Worm (Caenorhabditis elegans) whole organism, L2 larva: ENCODE results near the gene R03H10.5.

Experiments used
- C34F6.9 ChIP-seq: fragments of 150-350 bp; optimal IDR thresholded peaks from 2 replicates; lab custom pipeline; 2014; ENCODE audit warnings: missing biosample characterization, missing genetic modification characterization
- R02D3.7 ChIP-seq: fragments of 150-350 bp; optimal IDR thresholded peaks from 2 replicates; lab custom pipeline; 2014; ENCODE audit warnings: missing biosample characterization, missing genetic modification characterization
- ZK546.5 ChIP-seq: sonication (generic microtip); optimal IDR thresholded peaks from 2 replicates; lab custom pipeline; 2017; ENCODE audit warnings: missing biosample characterization, missing genetic modification characterization
- alr-1 ChIP-seq: fragments of 150-350 bp; optimal IDR thresholded peaks from 2 replicates; lab custom pipeline; 2014; ENCODE audit warnings: missing biosample characterization, missing genetic modification characterization
- aly-2 ChIP-seq: fragments of 150-350 bp; optimal IDR thresholded peaks from 2 replicates; lab custom pipeline; 2014; ENCODE audit warnings: missing biosample characterization, missing genetic modification characterization
- ama-1 ChIP-seq: fragments of 150-350 bp; optimal IDR thresholded peaks from 2 replicates; lab custom pipeline; 2018; ENCODE audit warnings: inconsistent platforms
- ceh-16 ChIP-seq: fragments of 150-350 bp; optimal IDR thresholded peaks from 2 replicates; lab custom pipeline; 2014; ENCODE audit warnings: missing biosample characterization, missing genetic modification characterization
- ceh-82 ChIP-seq: fragments of 150-350 bp; optimal IDR thresholded peaks from 2 replicates; lab custom pipeline; 2014; ENCODE audit warnings: missing biosample characterization, missing genetic modification characterization
- crh-2 ChIP-seq: sonication (generic microtip); optimal IDR thresholded peaks from 2 replicates; lab custom pipeline; 2017; ENCODE audit warnings: missing biosample characterization, missing genetic modification characterization
- egl-27 ChIP-seq: sonication (generic microtip); optimal IDR thresholded peaks from 3 replicates; lab custom pipeline; 2017; ENCODE audit warnings: missing biosample characterization, missing genetic modification reagents, missing genetic modification characterization
- elt-1 ChIP-seq: fragments of 150-350 bp; optimal IDR thresholded peaks from 2 replicates; lab custom pipeline; 2014; ENCODE audit warnings: missing biosample characterization, missing genetic modification characterization
- elt-3 ChIP-seq: sonication (generic microtip); optimal IDR thresholded peaks from 2 replicates; lab custom pipeline; 2017; ENCODE audit warnings: missing biosample characterization, missing genetic modification characterization
- gmeb-1 ChIP-seq: fragments of 150-350 bp; optimal IDR thresholded peaks from 2 replicates; lab custom pipeline; 2014; ENCODE audit warnings: missing biosample characterization, missing genetic modification characterization
- lin-11 ChIP-seq: fragments of 150-350 bp; sonication (generic microtip); optimal IDR thresholded peaks from 2 replicates; lab custom pipeline; 2014; ENCODE audit warnings: missing biosample characterization, missing genetic modification characterization, inconsistent platforms, mixed read lengths
- lin-13 ChIP-seq: fragments of 150-350 bp; optimal IDR thresholded peaks from 2 replicates; lab custom pipeline; 2014; ENCODE audit warnings: missing biosample characterization, missing genetic modification reagents, missing genetic modification characterization
- lin-39 ChIP-seq: fragments of 150-350 bp; optimal IDR thresholded peaks from 2 replicates; lab custom pipeline; 2014; ENCODE audit warnings: missing biosample characterization, missing genetic modification reagents, missing genetic modification characterization
- lsy-2 ChIP-seq, 2 experiments: fragments of 150-350 bp in 1 of 2; sonication (generic microtip) in 1 of 2; optimal IDR thresholded peaks; 2 replicates each; lab custom pipeline; 2014 to 2017; ENCODE audit warnings: missing biosample characterization in 2 of 2, missing genetic modification characterization in 2 of 2
- mab-5 ChIP-seq: fragments of 150-350 bp; optimal IDR thresholded peaks from 2 replicates; lab custom pipeline; 2014; ENCODE audit warnings: missing biosample characterization, missing genetic modification characterization
- nhr-10 ChIP-seq: sonication (generic microtip); optimal IDR thresholded peaks from 2 replicates; lab custom pipeline; 2017; ENCODE audit warnings: missing biosample characterization, missing genetic modification characterization
- nhr-11 ChIP-seq: fragments of 150-350 bp; optimal IDR thresholded peaks from 2 replicates; lab custom pipeline; 2014; ENCODE audit warnings: missing biosample characterization, missing genetic modification characterization
- nhr-23 ChIP-seq: fragments of 150-350 bp; optimal IDR thresholded peaks from 2 replicates; lab custom pipeline; 2014; ENCODE audit warnings: missing biosample characterization, missing genetic modification reagents, missing genetic modification characterization
- peb-1 ChIP-seq: fragments of 150-350 bp; optimal IDR thresholded peaks from 2 replicates; lab custom pipeline; 2014; ENCODE audit warnings: missing biosample characterization, missing genetic modification characterization
- sem-4 ChIP-seq: fragments of 150-350 bp; optimal IDR thresholded peaks from 2 replicates; lab custom pipeline; 2014; ENCODE audit warnings: missing biosample characterization, missing genetic modification reagents, missing genetic modification characterization
- skn-1 ChIP-seq: sonication (generic microtip); optimal IDR thresholded peaks from 2 replicates; lab custom pipeline; 2017; ENCODE audit warnings: missing biosample characterization, missing genetic modification characterization
- sma-3 ChIP-seq: sonication (generic microtip); optimal IDR thresholded peaks from 2 replicates; lab custom pipeline; 2016; ENCODE audit warnings: missing genetic modification reagents, missing genetic modification characterization, missing compliant biosample characterization
- sma-9 ChIP-seq, 2 experiments: fragments of 150-350 bp in 1 of 2; sonication (generic microtip) in 1 of 2; optimal IDR thresholded peaks; 2 replicates each; lab custom pipeline; 2014 to 2016; ENCODE audit warnings: missing genetic modification characterization in 2 of 2, mild to moderate bottlenecking in 1 of 2, missing biosample characterization in 1 of 2, missing compliant biosample characterization in 1 of 2, missing genetic modification reagents in 1 of 2, moderate library complexity in 1 of 2
- snpc-4 ChIP-seq: fragments of 150-350 bp; optimal IDR thresholded peaks from 2 replicates; lab custom pipeline; 2014; ENCODE audit warnings: missing biosample characterization, missing genetic modification characterization
- unc-55 ChIP-seq: fragments of 150-350 bp; sonication (generic microtip); optimal IDR thresholded peaks from 3 replicates; lab custom pipeline; 2014; ENCODE audit warnings: missing biosample characterization, missing genetic modification reagents, missing genetic modification characterization
- zag-1 ChIP-seq: fragments of 150-350 bp; optimal IDR thresholded peaks from 2 replicates; lab custom pipeline; 2014; ENCODE audit warnings: missing biosample characterization, missing genetic modification characterization
- ztf-1 ChIP-seq: fragments of 200-800 bp; sonication (Bioruptor generic); conservative IDR thresholded peaks from 2 replicates; pipeline ENCODE4 v1.3.6; 2022; ENCODE audit warnings: missing genetic modification characterization, missing compliant biosample characterization
- ztf-4 ChIP-seq: fragments of 150-350 bp; optimal IDR thresholded peaks from 2 replicates; lab custom pipeline; 2014; ENCODE audit warnings: missing biosample characterization, missing genetic modification characterization

The R03H10.5 gene

DNA sequence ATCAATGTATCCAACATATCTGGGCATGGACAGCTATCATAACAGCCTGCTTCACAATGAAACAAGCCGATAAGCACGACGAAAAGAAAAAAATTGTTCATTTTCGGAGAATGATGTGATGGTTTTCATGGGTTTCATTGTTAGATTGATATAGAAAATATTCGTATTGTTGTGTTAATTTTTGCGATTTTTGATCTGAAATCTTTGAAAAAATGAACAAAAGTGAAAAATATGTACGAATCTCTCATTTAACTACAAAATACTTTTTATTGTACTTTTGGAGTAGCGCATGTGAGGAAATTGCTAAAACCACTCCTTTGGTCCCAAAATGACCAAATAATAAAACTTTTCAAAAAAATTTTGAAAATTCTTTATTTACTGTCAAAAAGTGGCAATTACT is at the start of gene R03H10.5:
TSS of gene R03H10.5 (minus strand) at position 101 of the 400 bp plus-strand sequence.
- TF ChIP-seq ztf-1, result no peak
- TF ChIP-seq ztf-4 (tag; lab: Kevin White, UChicago), result no peak
- TF ChIP-seq lsy-2 (tag; optimal IDR thresholded peaks at IDR 0.05; lab: Kevin White, UChicago), result no peak
- no peak for TF ChIP-seq sma-9 (GFP tag; optimal IDR thresholded peaks at IDR 0.05; lab: Kevin White, UChicago)
- TF ChIP-seq sma-9 (tag; optimal IDR thresholded peaks at IDR 0.05; lab: Kevin White, UChicago), result no peak
- no peak for TF ChIP-seq C34F6.9

DNA sequence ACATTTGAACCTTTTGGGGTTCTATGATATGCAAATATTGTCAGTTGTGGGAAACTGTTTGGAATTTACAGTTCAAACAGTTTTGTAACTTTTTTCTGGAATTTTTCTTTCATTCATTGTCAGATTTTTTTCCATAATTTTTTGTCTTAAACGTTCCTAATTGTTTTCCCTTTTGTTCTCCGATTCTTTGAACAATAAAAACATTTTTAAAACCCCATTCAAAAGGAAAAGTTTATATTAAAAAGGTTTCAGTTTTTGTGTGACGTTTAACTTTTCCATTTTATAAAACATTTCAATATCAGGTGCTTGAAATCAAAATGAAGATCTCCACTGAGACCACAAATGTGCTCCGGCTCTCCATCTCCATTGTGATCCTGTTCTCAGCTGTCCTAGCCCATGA is 48.7 kb upstream of the R03H10.5 start, which contains the start of gene F31D5.1:
TSS of gene F31D5.1 (plus strand) at position 301 of the 400 bp plus-strand sequence.
- TF ChIP-seq sma-3 (GFP tag; lab: Kevin White, UChicago), result no peak
- no peak for TF ChIP-seq elt-3 (tag; lab: Kevin White, UChicago)

DNA sequence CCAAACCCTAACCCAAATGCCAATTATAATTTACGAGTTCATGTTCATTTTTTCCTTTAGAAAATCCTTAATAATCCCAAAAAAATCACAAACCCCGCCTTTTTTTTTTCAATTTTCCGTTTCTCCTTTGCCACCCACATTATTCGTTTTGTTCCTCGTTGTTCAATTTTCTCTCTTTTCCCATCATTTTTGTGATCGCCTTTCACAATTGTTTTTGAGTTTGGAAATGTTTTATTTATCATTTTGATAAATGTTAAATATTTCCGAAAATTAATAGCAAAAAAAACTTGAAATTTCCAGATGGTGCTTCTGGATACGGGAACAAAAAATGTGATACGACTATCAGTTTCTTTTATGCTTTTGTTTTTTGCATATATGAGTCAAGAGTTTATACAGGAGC is 44.9 kb upstream of the R03H10.5 start, which contains the start of gene F31D5.2:
TSS of gene F31D5.2 (plus strand) at position 301 of the 400 bp plus-strand sequence.
- TF ChIP-seq gmeb-1 (tag; lab: Kevin White, UChicago), result no peak
- no peak for TF ChIP-seq nhr-11 (tag; lab: Kevin White, UChicago)
- TF ChIP-seq peb-1 (tag; lab: Kevin White, UChicago), result no peak
- no peak for TF ChIP-seq elt-1 (tag; lab: Kevin White, UChicago)
- TF ChIP-seq lin-11 (tag; lab: Kevin White, UChicago), result no peak
- TF ChIP-seq, all 48 proteins: peak for 0

DNA sequence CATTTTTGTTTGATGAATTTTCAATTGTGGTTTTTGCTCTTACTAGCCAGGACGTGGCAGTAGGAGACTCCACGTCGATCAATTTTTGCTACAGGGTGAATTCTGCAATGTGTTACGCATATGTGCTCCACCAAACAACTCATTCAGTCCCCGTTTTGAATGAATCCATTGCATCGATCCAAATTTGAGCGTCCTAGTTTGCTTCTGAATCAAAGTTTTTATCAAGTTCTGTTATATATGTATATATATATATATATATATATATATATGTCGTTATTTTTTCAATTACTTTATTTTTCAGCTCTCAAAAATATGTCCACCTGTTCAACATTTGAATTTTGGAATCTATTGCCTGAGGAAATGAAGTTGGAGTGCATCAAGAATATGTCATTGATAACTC is 40.7 kb upstream of the R03H10.5 start, which contains the start of gene F31D5.7:
TSS of gene F31D5.7 (plus strand) at position 301 of the 400 bp plus-strand sequence.
- no peak for TF ChIP-seq nhr-10 (tag; lab: Kevin White, UChicago)
- no peak for TF ChIP-seq aly-2 (tag; lab: Kevin White, UChicago)
- no peak for TF ChIP-seq zag-1 (tag; lab: Kevin White, UChicago)
- no peak for TF ChIP-seq unc-55 (GFP tag; lab: Kevin White, UChicago)
- TF ChIP-seq ceh-16 (tag; lab: Kevin White, UChicago), result no peak
- no peak for TF ChIP-seq peb-1 (tag; lab: Kevin White, UChicago)
- no peak for TF ChIP-seq lin-39
- TF ChIP-seq sem-4 (tag; lab: Kevin White, UChicago), result no peak
- TF ChIP-seq snpc-4 (tag; lab: Kevin White, UChicago), result no peak
- no peak for TF ChIP-seq elt-3 (tag; lab: Kevin White, UChicago)
- TF ChIP-seq ZK546.5 (tag; lab: Kevin White, UChicago), result no peak

DNA sequence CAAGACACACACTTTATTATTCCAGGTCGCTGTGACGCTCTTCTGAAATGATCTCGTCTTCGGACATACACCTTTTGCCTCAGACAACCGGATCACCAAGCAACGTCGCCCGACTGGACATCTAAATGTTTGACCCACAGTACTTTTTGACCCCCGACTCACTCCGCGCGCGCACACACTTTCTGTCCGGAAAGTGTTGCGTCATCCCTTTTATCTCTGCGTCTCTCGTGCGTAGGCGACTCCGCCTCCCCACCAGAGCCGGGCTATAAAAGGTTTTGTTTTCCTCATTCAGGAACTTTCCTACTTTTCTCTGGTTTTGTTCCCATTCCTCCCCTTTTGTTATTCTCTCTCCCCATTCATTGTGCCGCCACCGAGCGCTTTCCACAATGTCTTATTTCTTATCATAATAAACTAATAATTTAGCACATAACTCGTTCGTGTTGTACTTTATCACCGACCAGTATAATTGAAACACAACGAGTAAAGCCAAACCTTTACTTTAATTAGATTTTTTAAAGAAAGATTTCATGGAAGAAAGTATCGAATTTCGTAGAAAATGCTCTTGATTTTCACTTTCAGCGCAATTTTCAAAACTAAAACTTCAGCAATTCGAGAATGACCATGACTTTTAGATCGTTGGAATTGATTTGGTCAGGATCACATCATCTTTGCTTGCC is 38.8 kb upstream of the R03H10.5 start, which contains the start of gene F31D5.6:
TSS of gene F31D5.6 (plus strand) at position 627 of the 677 bp plus-strand sequence.
- TF ChIP-seq ceh-82 (tag; lab: Kevin White, UChicago), result no peak
- no peak for TF ChIP-seq lin-39
- no peak for TF ChIP-seq sma-9 (GFP tag; optimal IDR thresholded peaks at IDR 0.05; lab: Kevin White, UChicago)
- no peak for TF ChIP-seq sma-9 (tag; optimal IDR thresholded peaks at IDR 0.05; lab: Kevin White, UChicago)
- no peak for TF ChIP-seq C34F6.9
- no peak for TF ChIP-seq lin-13 (GFP tag; lab: Kevin White, UChicago)
- no peak for TF ChIP-seq skn-1
- no peak for TF ChIP-seq alr-1 (tag; lab: Kevin White, UChicago)
- no peak for TF ChIP-seq ceh-16 (tag; lab: Kevin White, UChicago)
- TF ChIP-seq egl-27 (tag; lab: Kevin White, UChicago), result no peak
- no peak for TF ChIP-seq mab-5
- no peak for TF ChIP-seq sem-4 (tag; lab: Kevin White, UChicago)
- TF ChIP-seq R02D3.7 (tag; lab: Kevin White, UChicago), result no peak
- no peak for TF ChIP-seq ama-1 (lab: Kevin White, UChicago)
- no peak for TF ChIP-seq nhr-23 (tag; lab: Kevin White, UChicago)
- no peak for TF ChIP-seq elt-3 (tag; lab: Kevin White, UChicago)
- no peak for TF ChIP-seq lin-11 (tag; lab: Kevin White, UChicago)
- no peak for TF ChIP-seq lsy-2 (tag; optimal IDR thresholded peaks at IDR 0.05; lab: Kevin White, UChicago)
- TF ChIP-seq crh-2 (tag; lab: Kevin White, UChicago), result no peak
- no peak for TF ChIP-seq ztf-1
